Worm (Caenorhabditis elegans) whole organism, midembryonic: ENCODE results near the gene 2L52.1.

Experiments
- T22C8.4 ChIP-seq: fragments of 200-800 bp; sonication (Bioruptor generic); IDR thresholded peaks from 2 replicates; pipeline ENCODE4 v1.3.6; 2022; ENCODE audit warnings: missing genetic modification characterization, missing compliant biosample characterization
- cog-1 ChIP-seq: sonication (generic microtip); optimal IDR thresholded peaks from 2 replicates; lab custom pipeline; 2016; ENCODE audit warnings: missing genetic modification characterization, missing compliant biosample characterization
- flt-1 ChIP-seq: fragments of 200-800 bp; sonication (Bioruptor generic); IDR thresholded peaks from 2 replicates; pipeline ENCODE4 v1.3.6; 2022; ENCODE audit warnings: missing genetic modification characterization, missing compliant biosample characterization
- klf-2 ChIP-seq: fragments of 200-800 bp; sonication (Bioruptor generic); conservative IDR thresholded peaks from 2 replicates; pipeline ENCODE4 v1.3.6; 2022; ENCODE audit warnings: missing genetic modification reagents, missing genetic modification characterization, missing compliant biosample characterization
- med-1 ChIP-seq: sonication (generic microtip); optimal IDR thresholded peaks from 2 replicates; lab custom pipeline; 2017; ENCODE audit warnings: missing genetic modification characterization, mild to moderate bottlenecking, missing compliant biosample characterization, antibody characterized with exemption, missing genetic modification reagents; ENCODE audit not compliant: insufficient read depth
- ref-1 ChIP-seq: fragments of 200-800 bp; sonication (Bioruptor generic); conservative IDR thresholded peaks from 2 replicates; pipeline ENCODE4 v1.3.6; 2022; ENCODE audit warnings: missing genetic modification reagents, missing genetic modification characterization, missing compliant biosample characterization
- tab-1 ChIP-seq: fragments of 200-800 bp; sonication (Bioruptor generic); IDR thresholded peaks from 2 replicates; pipeline ENCODE4 v1.3.6; 2022; ENCODE audit warnings: missing genetic modification characterization, missing compliant biosample characterization
- ztf-23 ChIP-seq: fragments of 200-800 bp; sonication (Bioruptor generic); IDR thresholded peaks from 2 replicates; pipeline ENCODE4 v1.3.6; 2022; ENCODE audit warnings: missing genetic modification reagents, missing genetic modification characterization, missing compliant biosample characterization
- ztf-29 ChIP-seq: fragments of 200-800 bp; sonication (Bioruptor generic); IDR thresholded peaks from 2 replicates; pipeline ENCODE4 v1.3.6; 2022; ENCODE audit warnings: missing genetic modification reagents, missing genetic modification characterization, missing compliant biosample characterization

The 2L52.1 gene

DNA sequence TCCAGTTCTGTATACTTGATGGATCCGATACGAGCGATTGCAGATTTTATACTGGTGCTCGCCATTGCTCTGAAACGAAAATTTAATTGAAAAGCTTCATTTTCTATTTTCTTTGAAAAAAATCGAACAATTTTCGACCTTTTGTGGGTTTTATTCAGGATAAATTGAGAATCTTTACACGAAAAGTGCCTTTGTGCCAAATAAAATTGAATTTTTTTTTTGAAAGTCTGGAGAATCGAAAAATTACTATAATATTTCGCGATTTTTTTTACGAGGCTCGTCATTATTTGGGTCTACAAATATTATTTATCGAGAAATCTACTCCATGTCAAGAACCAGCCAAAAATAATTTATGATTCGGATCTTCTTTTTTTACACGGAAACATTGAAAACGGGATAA, 40.3 kb downstream of the 2L52.1 start, which contains the start of gene F23F1.10:
Gene F23F1.10 (minus strand): TSS at position 69 of the 400 bp plus-strand sequence.
- no peak for TF ChIP-seq ztf-23

DNA sequence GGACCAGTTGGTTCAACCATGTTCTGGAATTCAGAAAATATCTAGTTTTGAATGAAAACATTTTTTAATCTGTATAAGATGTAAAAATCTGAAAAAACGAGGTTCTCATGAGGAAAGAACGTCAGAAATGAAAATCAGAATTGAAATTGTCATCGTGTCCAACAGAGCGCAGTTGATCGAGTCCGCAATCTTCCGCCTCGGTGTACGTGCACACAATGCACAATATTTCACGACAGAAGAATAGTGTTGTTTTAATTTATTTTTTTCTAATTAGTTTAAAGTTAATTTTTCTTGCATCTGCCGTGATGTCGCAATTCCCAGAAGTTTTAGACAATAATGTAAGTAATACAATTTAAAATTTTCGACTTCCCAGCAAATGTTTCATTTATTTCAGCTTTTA, 42.0 kb downstream of the 2L52.1 start, which contains the start of gene nfyc-1:
Gene nfyc-1 (plus strand): TSS at position 268 of the 400 bp plus-strand sequence.
- TF ChIP-seq ztf-23 = no peak
- no peak for TF ChIP-seq flt-1 (GFP tag; lab: Robert Waterston, UW)
- no peak for TF ChIP-seq klf-2 (GFP tag; lab: Robert Waterston, UW)
- TF ChIP-seq ref-1 = no peak
- TF ChIP-seq tab-1 (GFP tag; lab: Robert Waterston, UW) = no peak
- TF ChIP-seq T22C8.4 (GFP tag; lab: Robert Waterston, UW) = no peak
- no peak for TF ChIP-seq ztf-29
- no peak for TF ChIP-seq med-1 (GFP tag; lab: Kevin White, UChicago)

DNA sequence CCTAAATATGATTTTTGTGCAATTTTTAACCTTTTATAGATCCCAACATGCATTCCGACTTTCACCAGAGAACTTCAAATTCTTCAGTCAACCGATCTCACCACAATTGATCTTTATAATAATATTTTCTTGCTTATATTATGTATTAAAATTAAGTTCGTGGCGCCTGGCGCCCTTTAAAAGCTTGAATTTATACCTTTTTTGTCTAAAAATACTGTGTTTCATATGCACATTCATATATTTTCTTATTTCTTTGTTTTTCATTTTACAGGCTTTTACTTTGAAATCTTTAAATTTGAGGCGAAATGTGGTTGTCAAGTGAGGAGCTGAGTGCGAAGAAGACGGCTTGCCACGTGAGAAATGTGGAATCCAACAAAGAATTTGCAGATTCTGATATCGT, 43.1 kb downstream of the 2L52.1 start, which contains the start of gene rpoa-49:
Gene rpoa-49 (plus strand): TSS at position 301 of the 400 bp plus-strand sequence.
- TF ChIP-seq ref-1 (no peak), tab-1 (GFP tag; lab: Robert Waterston, UW) (no peak), cog-1 (no peak), med-1 (GFP tag; lab: Kevin White, UChicago) (no peak), ztf-29 (no peak), ztf-23 (no peak), flt-1 (GFP tag; lab: Robert Waterston, UW) (no peak), T22C8.4 (GFP tag; lab: Robert Waterston, UW) (no peak), klf-2 (GFP tag; lab: Robert Waterston, UW) (no peak)

DNA sequence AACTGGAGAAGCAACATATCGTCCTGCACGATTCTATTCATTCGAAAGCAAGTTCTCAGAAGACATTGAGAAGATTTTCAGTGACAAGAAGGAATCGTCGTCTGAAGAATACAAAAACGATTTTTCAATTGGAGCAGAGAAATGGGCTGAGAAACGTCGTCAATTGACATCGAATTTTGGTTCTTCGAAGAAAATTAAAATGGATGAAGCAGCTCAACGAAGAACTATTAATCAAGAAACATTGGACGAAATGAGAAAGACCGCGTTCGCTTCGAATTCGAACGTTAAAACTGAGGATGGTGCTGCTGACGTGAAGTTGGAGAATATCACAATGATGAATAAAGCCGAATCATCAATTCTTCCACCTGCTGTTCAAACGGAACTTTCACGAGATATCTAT, 44.5 kb downstream of the 2L52.1 start, which contains the start of gene rpt-4:
Gene rpt-4 (minus strand): TSS at position 101 of the 400 bp plus-strand sequence.
- no peak for TF ChIP-seq T22C8.4 (GFP tag; lab: Robert Waterston, UW)
- no peak for TF ChIP-seq tab-1 (GFP tag; lab: Robert Waterston, UW)
- TF ChIP-seq ref-1 = no peak
- no peak for TF ChIP-seq cog-1
- no peak for TF ChIP-seq flt-1 (GFP tag; lab: Robert Waterston, UW)
- no peak for TF ChIP-seq klf-2 (GFP tag; lab: Robert Waterston, UW)
- no peak for TF ChIP-seq med-1 (GFP tag; lab: Kevin White, UChicago)
- no peak for TF ChIP-seq ztf-29
- TF ChIP-seq ztf-23 = no peak

DNA sequence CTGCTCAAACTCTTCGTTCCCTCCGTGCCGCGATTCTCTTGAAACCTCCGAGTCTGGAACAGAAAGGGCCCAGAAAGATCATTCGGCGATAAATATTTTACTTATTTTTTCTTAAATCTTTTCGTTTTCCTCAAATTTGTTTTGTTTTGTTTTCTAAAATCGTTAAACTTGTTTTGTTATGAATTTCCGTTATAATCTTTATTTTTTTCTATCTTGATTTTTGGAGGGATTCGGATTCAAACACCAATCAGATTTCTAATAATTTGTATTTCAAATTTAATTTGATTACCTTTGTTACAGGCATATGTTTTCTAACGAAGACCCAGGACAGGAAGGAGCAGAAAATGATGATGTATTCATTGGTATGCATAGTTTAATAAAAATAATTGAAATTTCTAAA, 45.6 kb downstream of the 2L52.1 start, which contains the start of gene C23H3.5:
Gene C23H3.5 (plus strand): TSS at position 301 of the 400 bp plus-strand sequence.
- TF ChIP-seq flt-1 (GFP tag; lab: Robert Waterston, UW) (no peak), T22C8.4 (GFP tag; lab: Robert Waterston, UW) (no peak), cog-1 (no peak), ztf-29 (no peak), ref-1 (no peak), med-1 (GFP tag; lab: Kevin White, UChicago) (no peak), tab-1 (GFP tag; lab: Robert Waterston, UW) (no peak), ztf-23 (no peak), klf-2 (GFP tag; lab: Robert Waterston, UW) (no peak)

DNA sequence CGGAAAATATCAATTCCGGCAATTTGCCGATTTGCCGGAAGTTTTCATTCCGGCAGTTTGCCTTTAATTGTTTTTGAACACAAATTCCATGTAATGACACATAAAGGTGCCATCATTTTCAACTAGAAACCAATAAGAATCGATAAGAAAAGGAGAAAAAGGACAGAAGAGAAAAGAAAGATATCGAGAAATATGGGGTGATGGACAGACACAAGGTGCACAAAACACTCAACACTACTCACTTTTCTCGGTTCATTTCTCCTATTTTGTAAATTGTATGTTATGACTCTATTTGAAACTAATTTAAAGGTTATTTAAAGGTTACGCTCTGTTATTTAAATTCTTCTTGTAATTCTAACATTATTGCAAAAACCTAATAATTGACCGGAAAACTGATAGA, 49.2 kb downstream of the 2L52.1 start:
- TF ChIP-seq ztf-23 (no peak), med-1 (GFP tag; lab: Kevin White, UChicago) (no peak), klf-2 (GFP tag; lab: Robert Waterston, UW) (no peak), T22C8.4 (GFP tag; lab: Robert Waterston, UW) (no peak), tab-1 (GFP tag; lab: Robert Waterston, UW) (no peak), flt-1 (GFP tag; lab: Robert Waterston, UW) (no peak), ref-1 (no peak), ztf-29 (no peak), cog-1 (no peak)

DNA sequence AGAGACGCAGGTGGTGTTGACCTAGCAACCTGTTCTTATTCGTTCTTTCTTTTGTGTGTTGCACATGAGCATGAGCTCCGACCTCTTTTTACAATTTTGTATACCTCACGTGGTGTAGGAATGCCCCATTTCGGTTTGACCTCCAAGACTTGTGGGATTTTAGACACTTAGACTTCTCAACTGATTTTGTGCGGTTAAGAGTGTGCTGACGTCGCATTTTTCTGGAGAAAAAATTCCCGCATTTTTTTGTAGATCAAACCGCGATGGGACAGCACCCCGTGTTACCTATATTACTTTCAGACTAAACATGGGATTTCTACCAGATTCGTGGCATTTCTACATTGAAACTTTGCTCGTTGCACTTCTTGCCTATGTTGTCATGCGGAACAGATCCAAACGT, 49.7 kb downstream of the 2L52.1 start, which contains the start of gene sptl-1:
Gene sptl-1 (plus strand): TSS at position 301 of the 400 bp plus-strand sequence.
- TF ChIP-seq klf-2 (GFP tag; lab: Robert Waterston, UW) (no peak), med-1 (GFP tag; lab: Kevin White, UChicago) (no peak), T22C8.4 (GFP tag; lab: Robert Waterston, UW) (no peak), cog-1 (no peak), ref-1 (no peak), flt-1 (GFP tag; lab: Robert Waterston, UW) (no peak), ztf-29 (no peak), tab-1 (GFP tag; lab: Robert Waterston, UW) (no peak), ztf-23 (no peak)
